Worm (Caenorhabditis elegans) whole organism, young adult: Measurements from ENCODE around the gene ZK228.4.

Experiments
- B0261.1 ChIP-seq: sonication (generic microtip); optimal IDR thresholded peaks from 2 replicates; lab custom pipeline; 2016; ENCODE audit warnings: mild to moderate bottlenecking, missing genetic modification characterization, moderate library complexity, missing compliant biosample characterization
- C17E4.6 ChIP-seq: fragments of 200-800 bp; sonication (Bioruptor generic); IDR thresholded peaks from 2 replicates; pipeline ENCODE4 v1.3.6; 2022; ENCODE audit warnings: missing genetic modification reagents, missing genetic modification characterization, missing compliant biosample characterization
- F22D6.2 ChIP-seq: sonication (generic microtip); optimal IDR thresholded peaks from 2 replicates; lab custom pipeline; 2016; ENCODE audit warnings: mild to moderate bottlenecking, missing genetic modification characterization, missing compliant biosample characterization
- F23B12.7 ChIP-seq: sonication (generic microtip); optimal IDR thresholded peaks from 2 replicates; lab custom pipeline; 2017; ENCODE audit warnings: missing genetic modification characterization, mild to moderate bottlenecking, missing compliant biosample characterization, antibody characterized with exemption, moderate library complexity; ENCODE audit not compliant: insufficient read depth
- F52B5.7 ChIP-seq: sonication (generic microtip); optimal IDR thresholded peaks from 2 replicates; lab custom pipeline; 2016; ENCODE audit warnings: mild to moderate bottlenecking, missing genetic modification characterization, missing compliant biosample characterization
- K11D2.4 ChIP-seq: fragments of 200-800 bp; sonication (Bioruptor generic); IDR thresholded peaks from 2 replicates; pipeline ENCODE4 v1.3.6; 2022; ENCODE audit warnings: missing genetic modification reagents, missing genetic modification characterization, missing compliant biosample characterization
- T26A5.8 ChIP-seq: sonication (generic microtip); optimal IDR thresholded peaks from 2 replicates; lab custom pipeline; 2016; ENCODE audit warnings: missing genetic modification characterization, missing compliant biosample characterization
- Y53F4B.3 ChIP-seq: fragments of 200-800 bp; sonication (Bioruptor generic); IDR thresholded peaks from 2 replicates; pipeline ENCODE4 v1.3.6; 2022; ENCODE audit warnings: missing genetic modification reagents, missing genetic modification characterization, missing compliant biosample characterization
- aptf-2 ChIP-seq: fragments of 200-800 bp; sonication (Bioruptor generic); conservative IDR thresholded peaks from 2 replicates; pipeline ENCODE4 v1.3.6; 2022; ENCODE audit warnings: missing genetic modification reagents, missing genetic modification characterization, missing compliant biosample characterization
- bed-2 ChIP-seq: fragments of 200-800 bp; sonication (Bioruptor generic); IDR thresholded peaks from 2 replicates; pipeline ENCODE4 v1.3.6; 2022; ENCODE audit warnings: missing genetic modification reagents, missing genetic modification characterization, missing compliant biosample characterization
- ccch-3 ChIP-seq: fragments of 200-800 bp; sonication (Bioruptor generic); optimal IDR thresholded peaks from 2 replicates; lab custom pipeline; 2018; ENCODE audit warnings: mild to moderate bottlenecking, missing genetic modification characterization, missing compliant biosample characterization
- ceh-58 ChIP-seq: fragments of 200-800 bp; sonication (Bioruptor generic); IDR thresholded peaks from 2 replicates; pipeline ENCODE4 v1.3.6; 2022; ENCODE audit warnings: missing genetic modification characterization, missing compliant biosample characterization
- efl-1 ChIP-seq: fragments of 150-350 bp; optimal IDR thresholded peaks from 2 replicates; lab custom pipeline; 2014; ENCODE audit warnings: missing biosample characterization, missing genetic modification reagents, missing genetic modification characterization
- egl-18 ChIP-seq: fragments of 200-800 bp; sonication (Bioruptor generic); IDR thresholded peaks from 2 replicates; pipeline ENCODE4 v1.3.6; 2022; ENCODE audit warnings: missing genetic modification reagents, missing genetic modification characterization, missing compliant biosample characterization
- egl-44 ChIP-seq: fragments of 200-800 bp; sonication (Bioruptor generic); IDR thresholded peaks from 2 replicates; pipeline ENCODE4 v1.3.6; 2022; ENCODE audit warnings: missing genetic modification reagents, missing genetic modification characterization, missing compliant biosample characterization
- ekl-4 ChIP-seq: fragments of 200-800 bp; sonication (Bioruptor generic); IDR thresholded peaks from 2 replicates; pipeline ENCODE4 v1.3.6; 2022; ENCODE audit warnings: missing genetic modification reagents, missing genetic modification characterization, missing compliant biosample characterization
- him-1 ChIP-seq: sonication (generic microtip); optimal IDR thresholded peaks from 2 replicates; lab custom pipeline; 2016; ENCODE audit warnings: missing genotype, missing genetic modification reagents, missing genetic modification characterization, missing compliant biosample characterization
- lin-54 ChIP-seq: fragments of 200-800 bp; sonication (Bioruptor generic); optimal IDR thresholded peaks from 2 replicates; lab custom pipeline; 2018; ENCODE audit warnings: mild to moderate bottlenecking, missing genetic modification characterization, missing compliant biosample characterization
- madf-3 ChIP-seq: fragments of 200-800 bp; sonication (Bioruptor generic); IDR thresholded peaks from 2 replicates; pipeline ENCODE4 v1.3.6; 2022; ENCODE audit warnings: missing genetic modification reagents, missing genetic modification characterization, missing compliant biosample characterization
- mes-4 ChIP-seq: sonication (generic microtip); optimal IDR thresholded peaks from 2 replicates; lab custom pipeline; 2016; ENCODE audit warnings: missing genotype, missing genetic modification characterization, missing compliant biosample characterization
- nfyb-1 ChIP-seq: fragments of 200-800 bp; sonication (Bioruptor generic); IDR thresholded peaks from 2 replicates; pipeline ENCODE4 v1.3.6; 2022; ENCODE audit warnings: missing genetic modification reagents, missing genetic modification characterization, missing compliant biosample characterization
- nhr-120 ChIP-seq: fragments of 200-800 bp; sonication (Bioruptor generic); IDR thresholded peaks from 2 replicates; pipeline ENCODE4 v1.3.6; 2022; ENCODE audit warnings: missing genetic modification characterization, missing compliant biosample characterization
- pha-4 ChIP-seq: fragments of 150-350 bp; sonication (generic microtip); optimal IDR thresholded peaks from 2 replicates; lab custom pipeline; 2014; ENCODE audit warnings: missing biosample characterization, missing genetic modification reagents, missing genetic modification characterization
- rec-8 ChIP-seq, 2 experiments: sonication (generic microtip); optimal IDR thresholded peaks; 2 replicates each; lab custom pipeline; 2016; ENCODE audit warnings: mild to moderate bottlenecking in 2 of 2, missing genetic modification characterization in 2 of 2, missing genetic modification reagents in 2 of 2, missing genotype in 2 of 2, missing biosample characterization in 1 of 2, missing compliant biosample characterization in 1 of 2, moderate library complexity in 1 of 2
- sptf-2 ChIP-seq: fragments of 200-800 bp; sonication (Bioruptor generic); optimal IDR thresholded peaks from 2 replicates; lab custom pipeline; 2018; ENCODE audit warnings: mild to moderate bottlenecking, missing genetic modification characterization, missing compliant biosample characterization
- unc-62 ChIP-seq: fragments of 150-350 bp; optimal IDR thresholded peaks from 2 replicates; lab custom pipeline; 2014; ENCODE audit warnings: missing biosample characterization, missing genetic modification reagents, missing genetic modification characterization
- zfh-2 ChIP-seq: fragments of 200-800 bp; sonication (Bioruptor generic); conservative IDR thresholded peaks from 2 replicates; pipeline ENCODE4 v1.3.6; 2022; ENCODE audit warnings: missing genetic modification reagents, missing genetic modification characterization, missing compliant biosample characterization

ZK228.4 gene

DNA sequence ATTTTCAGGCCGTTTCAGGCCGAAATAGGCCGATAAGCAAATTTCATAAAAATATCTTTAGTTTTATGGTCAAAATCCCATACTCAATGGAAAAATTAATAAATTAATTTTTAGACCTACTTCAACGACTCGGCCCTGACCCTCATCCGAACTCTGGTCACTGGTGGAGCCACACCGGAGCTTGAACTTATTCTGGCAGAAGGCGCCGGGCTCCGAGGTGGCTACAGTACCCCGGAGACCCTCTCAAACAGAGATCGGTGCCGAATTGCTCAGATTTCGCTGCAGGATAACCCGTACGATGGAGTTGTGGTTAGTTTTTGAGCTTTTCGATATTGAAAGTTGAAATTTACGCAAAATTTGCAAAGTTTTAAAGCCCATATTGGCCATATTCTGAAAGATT is 44.2 kb downstream of the ZK228.4 start:
- TF ChIP-seq zfh-2 (peak; percentile 54), rec-8 (tag; optimal IDR thresholded peaks at IDR 0.05; lab: Kevin White, UChicago) (no peak)

DNA sequence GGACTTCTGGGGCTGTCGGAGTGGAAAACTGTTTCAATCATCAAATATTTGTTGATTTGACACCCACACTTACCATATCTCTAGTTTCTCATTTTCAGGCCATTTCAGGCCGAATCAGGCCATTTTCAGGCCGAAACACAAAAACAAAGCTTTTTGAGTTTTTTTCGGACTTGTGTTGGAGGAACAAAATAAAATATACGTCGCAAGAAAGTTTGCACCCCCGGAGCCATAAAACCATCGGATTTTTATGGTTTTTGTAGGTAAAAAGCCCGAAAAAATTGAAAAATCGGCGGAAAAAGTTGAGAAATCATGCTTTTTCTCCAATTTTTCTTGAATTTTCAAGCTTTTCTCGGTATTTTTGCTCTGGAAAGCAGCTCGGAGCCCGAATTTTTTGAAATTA is 46.0 kb downstream of the ZK228.4 start, which contains the start of gene Y51A2D.1:
Y51A2D.1 (plus strand) TSS at position 301 of the 400 bp plus-strand sequence.
- no peak for TF ChIP-seq unc-62 (GFP tag; lab: Kevin White, UChicago)
- no peak for TF ChIP-seq efl-1 (GFP tag; lab: Kevin White, UChicago)
- no peak for TF ChIP-seq madf-3 (GFP tag; lab: Robert Waterston, UW)
- TF ChIP-seq K11D2.4 (GFP tag; lab: Robert Waterston, UW), result no peak
- no peak for TF ChIP-seq egl-44 (GFP tag; lab: Robert Waterston, UW)
- no peak for TF ChIP-seq nhr-120 (GFP tag; lab: Robert Waterston, UW)

DNA sequence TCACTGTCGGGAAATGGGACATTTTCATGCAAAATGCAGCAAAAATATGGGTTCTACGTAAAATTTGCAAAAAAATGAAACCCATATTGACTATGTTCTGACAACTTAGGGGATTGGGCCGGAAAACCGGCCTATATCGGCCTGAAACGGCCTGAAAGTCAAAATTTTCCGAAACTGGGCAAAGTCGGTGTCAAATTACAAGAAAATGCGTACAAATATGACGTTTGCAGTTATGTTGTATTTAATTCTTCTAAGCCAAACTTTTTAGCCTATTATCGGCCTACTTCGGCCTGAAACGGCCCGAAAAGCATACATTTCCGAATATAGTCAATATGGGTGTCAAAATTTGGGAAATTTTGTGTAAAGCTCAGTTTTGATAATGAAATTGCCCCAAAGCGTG is 49.3 kb downstream of the ZK228.4 start:
- TF ChIP-seq T26A5.8 (tag; lab: Kevin White, UChicago), result no peak
- no peak for TF ChIP-seq F22D6.2 (tag; lab: Kevin White, UChicago)
- no peak for TF ChIP-seq ceh-58 (GFP tag; lab: Robert Waterston, UW)
- TF ChIP-seq Y53F4B.3 (GFP tag; lab: Robert Waterston, UW), result no peak
- no peak for TF ChIP-seq F52B5.7
- TF ChIP-seq nfyb-1 (GFP tag; lab: Robert Waterston, UW), result no peak
- no peak for TF ChIP-seq B0261.1
- no peak for TF ChIP-seq pha-4 (tag; lab: Kevin White, UChicago)
- no peak for TF ChIP-seq sptf-2 (GFP tag; lab: Kevin White, UChicago)
- no peak for TF ChIP-seq aptf-2 (GFP tag; lab: Robert Waterston, UW)
- TF ChIP-seq ekl-4, result no peak
- TF ChIP-seq him-1 (tag; lab: Kevin White, UChicago), result no peak
- no peak for TF ChIP-seq efl-1 (GFP tag; lab: Kevin White, UChicago)
- TF ChIP-seq bed-2 (GFP tag; lab: Robert Waterston, UW), result no peak
- TF ChIP-seq C17E4.6 (GFP tag; lab: Robert Waterston, UW), result no peak
- TF ChIP-seq lin-54 (GFP tag; lab: Kevin White, UChicago), result no peak
- TF ChIP-seq ccch-3 (GFP tag; lab: Kevin White, UChicago), result no peak
- TF ChIP-seq mes-4 (tag; lab: Kevin White, UChicago), result no peak
- TF ChIP-seq F23B12.7, result no peak
- TF ChIP-seq egl-18, result no peak
